Worm (Caenorhabditis elegans): ENCODE results near the gene F07F6.1.

ce11 chrII:5429522-5430257, 8.0 kb upstream of the F07F6.1 start, which contains the start of the genes F07F6.4 and F07F6.2:
- TF ChIP-seq Y5F2A.4 (GFP tag; optimal IDR thresholded peaks at IDR 0.05) (no peak), mdl-1 (tag; optimal IDR thresholded peaks at IDR 0.05) (no peak), spr-1 (tag; optimal IDR thresholded peaks at IDR 0.05) (no peak), mep-1 (tag; optimal IDR thresholded peaks at IDR 0.05) (peak; percentile 27), pha-4 (GFP tag; IDR thresholded peaks at IDR 0.05) (no peak), pha-4 (tag; optimal IDR thresholded peaks at IDR 0.05) (no peak), dmd-9 (GFP tag; IDR thresholded peaks at IDR 0.05) (no peak), nhr-76 (tag; optimal IDR thresholded peaks at IDR 0.05) (no peak), hlh-30 (tag; optimal IDR thresholded peaks at IDR 0.05; ENCODE audit: insufficient read depth) (no peak), daf-12 (tag; optimal IDR thresholded peaks at IDR 0.05) (no peak), lir-3 (tag; optimal IDR thresholded peaks at IDR 0.05) (no peak)
